Fruit fly (Drosophila melanogaster) whole organism, embryonic: ENCODE results near the gene Jhbp3.
A peak's percentile ranks its signal among the peaks of the same experiment; 100 is the strongest.

Experiments used
- CG10209 ChIP-seq: fragments of 200-800 bp; sonication (Bioruptor generic); optimal IDR thresholded peaks from 3 replicates; lab custom pipeline; 2017; ENCODE audit warnings: missing biosample characterization, mild to moderate bottlenecking, missing genetic modification characterization, missing genetic modification reagents
- CG10654 ChIP-seq: fragments of 200-800 bp; sonication (Bioruptor generic); optimal IDR thresholded peaks from 2 replicates; lab custom pipeline; 2016; ENCODE audit warnings: missing biosample characterization, missing genetic modification characterization
- CG12299 ChIP-seq: fragments of 200-800 bp; sonication (Bioruptor generic); optimal IDR thresholded peaks from 2 replicates; lab custom pipeline; 2018; ENCODE audit warnings: missing biosample characterization, mild to moderate bottlenecking, missing genetic modification characterization
- CG1233 ChIP-seq: fragments of 200-800 bp; sonication (Bioruptor generic); optimal IDR thresholded peaks from 4 replicates; lab custom pipeline; 2018; ENCODE audit warnings: missing biosample characterization, mild to moderate bottlenecking, missing genetic modification characterization
- CG12942 ChIP-seq: fragments of 200-800 bp; sonication (Bioruptor generic); optimal IDR thresholded peaks from 3 replicates; lab custom pipeline; 2016; ENCODE audit warnings: missing biosample characterization, missing genetic modification characterization
- CG13296 ChIP-seq: fragments of 200-800 bp; sonication (Bioruptor generic); optimal IDR thresholded peaks from 3 replicates; lab custom pipeline; 2018; ENCODE audit warnings: missing biosample characterization, mild to moderate bottlenecking, missing genetic modification characterization
- CG14014 ChIP-seq: fragments of 200-800 bp; sonication (Bioruptor generic); IDR thresholded peaks from 2 replicates; pipeline ENCODE4 v1.3.6; 2022; ENCODE audit warnings: missing biosample characterization, missing genetic modification characterization
- CG15479 ChIP-seq: fragments of 200-800 bp; sonication (Bioruptor generic); optimal IDR thresholded peaks from 3 replicates; lab custom pipeline; 2019; ENCODE audit warnings: missing biosample characterization, mild to moderate bottlenecking, missing genetic modification characterization, moderate library complexity
- CG15696 ChIP-seq: fragments of 200-800 bp; sonication (Bioruptor generic); optimal IDR thresholded peaks from 2 replicates; lab custom pipeline; 2019; ENCODE audit warnings: missing biosample characterization, mild to moderate bottlenecking, missing genetic modification characterization, moderate library complexity
- CG1602 ChIP-seq: fragments of 200-800 bp; sonication (Bioruptor generic); optimal IDR thresholded peaks from 3 replicates; lab custom pipeline; 2016; ENCODE audit warnings: missing biosample characterization, missing genetic modification characterization
- CG16813 ChIP-seq: fragments of 200-800 bp; sonication (Bioruptor generic); IDR thresholded peaks from 3 replicates; pipeline ENCODE4 v1.3.6; 2022; ENCODE audit warnings: missing biosample characterization, missing genetic modification characterization; ENCODE audit not compliant: partially characterized antibody
- CG18262 ChIP-seq: fragments of 200-800 bp; optimal IDR thresholded peaks from 3 replicates; lab custom pipeline; 2019; ENCODE audit warnings: missing biosample characterization, mild to moderate bottlenecking, missing genetic modification characterization, moderate library complexity
- CG18599 ChIP-seq: fragments of 200-800 bp; sonication (Bioruptor generic); optimal IDR thresholded peaks from 3 replicates; lab custom pipeline; 2017; ENCODE audit warnings: missing biosample characterization, missing genetic modification characterization, mild to moderate bottlenecking, moderate library complexity, missing genetic modification reagents
- CG4282 ChIP-seq: fragments of 200-800 bp; sonication (Bioruptor generic); optimal IDR thresholded peaks from 2 replicates; lab custom pipeline; 2016; ENCODE audit warnings: missing biosample characterization, missing genetic modification characterization
- CG4820 ChIP-seq: fragments of 200-800 bp; sonication (Bioruptor generic); optimal IDR thresholded peaks from 3 replicates; lab custom pipeline; 2016; ENCODE audit warnings: missing biosample characterization, missing genetic modification characterization
- CG5180 ChIP-seq: fragments of 200-800 bp; sonication (Bioruptor generic); optimal IDR thresholded peaks from 3 replicates; lab custom pipeline; 2017; ENCODE audit warnings: missing biosample characterization, missing genetic modification characterization, mild to moderate bottlenecking, moderate library complexity, missing genetic modification reagents
- CG6854 ChIP-seq: fragments of 200-800 bp; sonication (Bioruptor generic); optimal IDR thresholded peaks from 3 replicates; lab custom pipeline; 2017; ENCODE audit warnings: missing biosample characterization, mild to moderate bottlenecking, missing genetic modification characterization
- CG7357 ChIP-seq: fragments of 200-800 bp; sonication (Bioruptor generic); IDR thresholded peaks from 3 replicates; pipeline ENCODE4 v1.3.6; 2022; ENCODE audit warnings: missing biosample characterization, missing genetic modification characterization
- CG7839 ChIP-seq: fragments of 200-800 bp; sonication (Bioruptor generic); optimal IDR thresholded peaks from 3 replicates; lab custom pipeline; 2018; ENCODE audit warnings: missing biosample characterization, mild to moderate bottlenecking, missing genetic modification characterization, moderate library complexity
- CG8281 ChIP-seq: fragments of 200-800 bp; sonication (Bioruptor generic); optimal IDR thresholded peaks from 2 replicates; lab custom pipeline; 2018; ENCODE audit warnings: missing biosample characterization, mild to moderate bottlenecking, missing genetic modification characterization, moderate library complexity
- CG8765 ChIP-seq: fragments of 200-800 bp; sonication (Bioruptor generic); IDR thresholded peaks from 2 replicates; pipeline ENCODE4 v1.3.6; 2022; ENCODE audit warnings: missing biosample characterization, missing genetic modification characterization
- Doc3 ChIP-seq: fragments of 200-800 bp; sonication (Bioruptor generic); IDR thresholded peaks from 3 replicates; pipeline ENCODE4 v1.3.6; 2022; ENCODE audit warnings: missing biosample characterization, missing genetic modification characterization; ENCODE audit not compliant: partially characterized antibody
- HLH3B ChIP-seq: fragments of 200-800 bp; sonication (Bioruptor generic); IDR thresholded peaks from 2 replicates; pipeline ENCODE4 v1.3.6; 2022; ENCODE audit warnings: missing biosample characterization, missing genetic modification characterization
- HLHmδ ChIP-seq: fragments of 200-800 bp; sonication (Bioruptor generic); optimal IDR thresholded peaks from 2 replicates; lab custom pipeline; 2018; ENCODE audit warnings: missing biosample characterization, mild to moderate bottlenecking, missing genetic modification characterization, moderate library complexity
- MBD-R2 ChIP-seq: fragments of 200-800 bp; sonication (Bioruptor generic); IDR thresholded peaks from 2 replicates; pipeline ENCODE4 v1.3.6; 2022; ENCODE audit warnings: missing biosample characterization, missing genetic modification characterization
- Mad ChIP-seq: fragments of 200-800 bp; sonication (Bioruptor generic); optimal IDR thresholded peaks from 2 replicates; lab custom pipeline; 2016; ENCODE audit warnings: missing biosample characterization, missing genetic modification characterization
- NC2α ChIP-seq: fragments of 200-800 bp; sonication (Bioruptor generic); optimal IDR thresholded peaks from 2 replicates; lab custom pipeline; 2016; ENCODE audit warnings: missing biosample characterization, missing genetic modification characterization
- NK7.1 ChIP-seq: fragments of 200-800 bp; sonication (Bioruptor generic); optimal IDR thresholded peaks from 3 replicates; lab custom pipeline; 2016; ENCODE audit warnings: missing biosample characterization, missing genetic modification characterization
- Oli ChIP-seq: fragments of 200-800 bp; sonication (Bioruptor generic); optimal IDR thresholded peaks from 2 replicates; lab custom pipeline; 2018; ENCODE audit warnings: missing biosample characterization, mild to moderate bottlenecking, missing genetic modification characterization, moderate library complexity
- Optix ChIP-seq: fragments of 200-800 bp; sonication (Bioruptor generic); IDR thresholded peaks from 3 replicates; pipeline ENCODE4 v1.3.6; 2022; ENCODE audit warnings: missing biosample characterization, missing genetic modification characterization
- Ravus ChIP-seq: fragments of 200-800 bp; sonication (Bioruptor generic); IDR thresholded peaks from 2 replicates; pipeline ENCODE4 v1.3.6; 2022; ENCODE audit warnings: missing biosample characterization, missing genetic modification characterization
- abd-A ChIP-seq: fragments of 200-800 bp; sonication (Bioruptor generic); optimal IDR thresholded peaks from 3 replicates; lab custom pipeline; 2019; ENCODE audit warnings: missing biosample characterization, mild to moderate bottlenecking, missing genetic modification characterization, moderate library complexity
- amos ChIP-seq: fragments of 200-800 bp; sonication (Bioruptor generic); IDR thresholded peaks from 2 replicates; pipeline ENCODE4 v1.3.6; 2022; ENCODE audit warnings: missing biosample characterization, missing genetic modification characterization; ENCODE audit not compliant: partially characterized antibody
- croc ChIP-seq: fragments of 200-800 bp; sonication (Bioruptor generic); conservative IDR thresholded peaks from 3 replicates; pipeline ENCODE4 v1.3.6; 2022; ENCODE audit warnings: missing biosample characterization, missing genetic modification characterization
- ewg ChIP-seq: fragments of 200-800 bp; sonication (Bioruptor generic); optimal IDR thresholded peaks from 3 replicates; lab custom pipeline; 2017; ENCODE audit warnings: mild to moderate bottlenecking, missing biosample characterization, missing genetic modification reagents, missing genetic modification characterization
- gem ChIP-seq: fragments of 200-800 bp; sonication (Bioruptor generic); optimal IDR thresholded peaks from 2 replicates; lab custom pipeline; 2019; ENCODE audit warnings: missing biosample characterization, mild to moderate bottlenecking, missing genetic modification characterization, moderate library complexity
- inv ChIP-seq: fragments of 200-800 bp; sonication (Bioruptor generic); IDR thresholded peaks from 2 replicates; pipeline ENCODE4 v1.3.6; 2022; ENCODE audit warnings: missing biosample characterization, missing genetic modification characterization; ENCODE audit not compliant: partially characterized antibody
- kni ChIP-seq: fragments of 200-800 bp; sonication (Bioruptor generic); optimal IDR thresholded peaks from 3 replicates; lab custom pipeline; 2017; ENCODE audit warnings: mild to moderate bottlenecking, missing biosample characterization, missing genetic modification reagents, missing genetic modification characterization
- knrl ChIP-seq: fragments of 200-800 bp; sonication (Bioruptor generic); IDR thresholded peaks from 3 replicates; pipeline ENCODE4 v1.3.6; 2022; ENCODE audit warnings: missing biosample characterization, missing genetic modification characterization; ENCODE audit not compliant: partially characterized antibody
- lbe ChIP-seq: fragments of 200-800 bp; sonication (Bioruptor generic); optimal IDR thresholded peaks from 2 replicates; lab custom pipeline; 2016; ENCODE audit warnings: missing biosample characterization, mild to moderate bottlenecking, missing genetic modification characterization
- lilli ChIP-seq: fragments of 200-800 bp; sonication (Bioruptor generic); optimal IDR thresholded peaks from 3 replicates; lab custom pipeline; 2016; ENCODE audit warnings: missing biosample characterization, missing genetic modification characterization
- nerfin-1 ChIP-seq: fragments of 200-800 bp; sonication (Bioruptor generic); optimal IDR thresholded peaks from 3 replicates; lab custom pipeline; 2019; ENCODE audit warnings: missing biosample characterization, mild to moderate bottlenecking, missing genetic modification characterization, moderate library complexity
- nmo ChIP-seq: fragments of 200-800 bp; sonication (Bioruptor generic); optimal IDR thresholded peaks from 2 replicates; lab custom pipeline; 2018; ENCODE audit warnings: missing biosample characterization, mild to moderate bottlenecking, missing genetic modification characterization, moderate library complexity
- psq ChIP-seq: fragments of 200-800 bp; sonication (Bioruptor generic); optimal IDR thresholded peaks from 2 replicates; lab custom pipeline; 2017; ENCODE audit warnings: missing biosample characterization, missing genetic modification characterization
- sens ChIP-seq: fragments of 200-800 bp; sonication (Bioruptor generic); peaks from one replicate; lab custom pipeline; 2016; ENCODE audit warnings: missing biosample characterization, missing genetic modification characterization
- sna ChIP-seq: fragments of 200-800 bp; sonication (Bioruptor generic); IDR thresholded peaks from 2 replicates; pipeline ENCODE4 v1.3.6; 2022; ENCODE audit warnings: missing biosample characterization, missing genetic modification characterization; ENCODE audit not compliant: partially characterized antibody
- so ChIP-seq: fragments of 200-800 bp; sonication (Bioruptor generic); IDR thresholded peaks from 3 replicates; pipeline ENCODE4 v1.3.6; 2022; ENCODE audit warnings: missing biosample characterization, missing genetic modification characterization
- tup ChIP-seq: fragments of 200-800 bp; sonication (Bioruptor generic); optimal IDR thresholded peaks from 2 replicates; lab custom pipeline; 2016; ENCODE audit warnings: missing biosample characterization, mild to moderate bottlenecking, missing genetic modification characterization, moderate library complexity
- vvl ChIP-seq: fragments of 200-800 bp; sonication (Bioruptor generic); IDR thresholded peaks from 2 replicates; pipeline ENCODE4 v1.3.6; 2022; ENCODE audit warnings: missing biosample characterization, missing genetic modification characterization
- zen ChIP-seq: fragments of 200-800 bp; sonication (Bioruptor generic); optimal IDR thresholded peaks from 3 replicates; lab custom pipeline; 2018; ENCODE audit warnings: missing biosample characterization, mild to moderate bottlenecking, missing genetic modification characterization, moderate library complexity

Gene Jhbp3

DNA sequence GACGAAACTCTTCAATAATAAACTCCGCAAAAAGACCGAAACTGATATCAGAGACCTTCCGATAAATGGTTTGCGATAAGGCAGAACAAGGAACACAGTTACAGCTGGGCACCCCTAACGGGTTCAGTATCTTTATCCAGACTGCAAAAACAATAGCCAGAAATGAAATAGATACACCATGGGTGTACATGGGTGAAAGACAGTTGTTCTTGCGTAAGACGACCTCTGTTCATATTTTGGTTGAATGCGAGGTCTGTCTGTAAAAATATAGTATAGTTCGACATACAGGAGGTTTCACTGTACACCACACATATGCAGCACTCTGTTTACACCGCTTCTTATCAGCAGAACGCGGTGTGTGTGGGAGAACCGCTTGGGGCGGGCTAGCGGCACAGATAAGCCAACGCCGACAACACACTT lies 42.9 kb downstream of the Jhbp3 start (continued):
- TF ChIP-seq CG13296 (GFP tag; lab: Kevin White, UChicago) (peak; percentile 28), vvl (GFP tag; lab: Robert Waterston, UW) (peak; percentile 81), CG18262 (peak; percentile 54), CG15479 (GFP tag; lab: Kevin White, UChicago) (peak; percentile 99), CG10209 (GFP tag; lab: Kevin White, UChicago) (peak; percentile 31), Ravus (GFP tag; lab: Robert Waterston, UW) (no peak), CG7839 (tag; lab: Kevin White, UChicago) (peak; percentile 69), abd-A (tag; lab: Kevin White, UChicago) (no peak), CG12942 (GFP tag; lab: Kevin White, UChicago) (peak; percentile 31), CG12299 (tag; lab: Kevin White, UChicago) (no peak), ewg (GFP tag; lab: Kevin White, UChicago) (no peak), zen (tag; lab: Kevin White, UChicago) (peak; percentile 29), amos (GFP tag; lab: Robert Waterston, UW) (peak; percentile 10; the same call in 1 of the 2 replicates), Doc3 (GFP tag; lab: Robert Waterston, UW) (no peak), lilli (GFP tag; lab: Kevin White, UChicago) (peak; percentile 80), CG7357 (peak; percentile 55; the same call in 1 of the 3 replicates), CG4820 (GFP tag; lab: Kevin White, UChicago) (peak; percentile 32), tup (peak; percentile 46), knrl (GFP tag; lab: Robert Waterston, UW) (no peak), CG5180 (peak; percentile 11), so (GFP tag; lab: Robert Waterston, UW) (peak; percentile 69; the same call in 1 of the 3 replicates), lbe (GFP tag; lab: Kevin White, UChicago) (peak; percentile 71), HLH3B (peak; percentile 72), CG1233 (GFP tag; lab: Kevin White, UChicago) (peak; percentile 47), gem (tag; lab: Kevin White, UChicago) (peak; percentile 72), CG8765 (GFP tag; lab: Robert Waterston, UW) (peak; percentile 42; the same call in 1 of the 2 replicates), MBD-R2 (GFP tag; lab: Robert Waterston, UW) (peak; percentile 53; the same call in 1 of the 2 replicates), CG10654 (peak; percentile 36), nerfin-1 (tag; lab: Kevin White, UChicago) (no peak)

- no peak for TF ChIP-seq CG8281 (tag; lab: Kevin White, UChicago)
- no peak for TF ChIP-seq CG15696 (tag; lab: Kevin White, UChicago)
- no peak for TF ChIP-seq CG6854 (GFP tag; lab: Kevin White, UChicago)
- TF ChIP-seq sens, result peak; percentile 17
- TF ChIP-seq CG1602, result no peak
- TF ChIP-seq inv (GFP tag; lab: Robert Waterston, UW), result no peak; the same call in 1 of the 2 replicates
- TF ChIP-seq NK7.1 (GFP tag; lab: Kevin White, UChicago), result no peak
- TF ChIP-seq CG4282, result no peak
- no peak for TF ChIP-seq sna (GFP tag; lab: Robert Waterston, UW)
- TF ChIP-seq CG16813 (GFP tag; lab: Robert Waterston, UW), result no peak
- no peak for TF ChIP-seq CG14014
- no peak for TF ChIP-seq Oli (tag; lab: Kevin White, UChicago)
- no peak for TF ChIP-seq HLH3B
- no peak for TF ChIP-seq nmo (GFP tag; lab: Kevin White, UChicago)
- TF ChIP-seq HLHmδ (GFP tag; lab: Kevin White, UChicago), result no peak
- TF ChIP-seq CG18599 (GFP tag; lab: Kevin White, UChicago), result peak; percentile 43
- no peak for TF ChIP-seq Mad (GFP tag; lab: Kevin White, UChicago)
- no peak for TF ChIP-seq Optix (GFP tag; lab: Robert Waterston, UW)
- peak; percentile 57 for TF ChIP-seq kni (GFP tag; lab: Kevin White, UChicago)
- TF ChIP-seq NC2α (GFP tag; lab: Kevin White, UChicago), result no peak
- no peak for TF ChIP-seq psq (GFP tag; lab: Kevin White, UChicago)
- no peak for TF ChIP-seq croc (GFP tag; lab: Robert Waterston, UW)
Observed at dm6 chr3R:4910839-4911341, 44.2 kb downstream of the Jhbp3 start.
